Worm (Caenorhabditis elegans) whole organism, midembryonic: ENCODE measurements around the gene srh-277.

Source experiments
- T22C8.4 ChIP-seq: fragments of 200-800 bp; sonication (Bioruptor generic); IDR thresholded peaks from 2 replicates; pipeline ENCODE4 v1.3.6; 2022; ENCODE audit warnings: missing genetic modification characterization, missing compliant biosample characterization
- cog-1 ChIP-seq: sonication (generic microtip); optimal IDR thresholded peaks from 2 replicates; lab custom pipeline; 2016; ENCODE audit warnings: missing genetic modification characterization, missing compliant biosample characterization
- flt-1 ChIP-seq: fragments of 200-800 bp; sonication (Bioruptor generic); IDR thresholded peaks from 2 replicates; pipeline ENCODE4 v1.3.6; 2022; ENCODE audit warnings: missing genetic modification characterization, missing compliant biosample characterization
- klf-2 ChIP-seq: fragments of 200-800 bp; sonication (Bioruptor generic); conservative IDR thresholded peaks from 2 replicates; pipeline ENCODE4 v1.3.6; 2022; ENCODE audit warnings: missing genetic modification reagents, missing genetic modification characterization, missing compliant biosample characterization
- med-1 ChIP-seq: sonication (generic microtip); optimal IDR thresholded peaks from 2 replicates; lab custom pipeline; 2017; ENCODE audit warnings: missing genetic modification characterization, mild to moderate bottlenecking, missing compliant biosample characterization, antibody characterized with exemption, missing genetic modification reagents; ENCODE audit not compliant: insufficient read depth
- ref-1 ChIP-seq: fragments of 200-800 bp; sonication (Bioruptor generic); conservative IDR thresholded peaks from 2 replicates; pipeline ENCODE4 v1.3.6; 2022; ENCODE audit warnings: missing genetic modification reagents, missing genetic modification characterization, missing compliant biosample characterization
- ztf-23 ChIP-seq: fragments of 200-800 bp; sonication (Bioruptor generic); IDR thresholded peaks from 2 replicates; pipeline ENCODE4 v1.3.6; 2022; ENCODE audit warnings: missing genetic modification reagents, missing genetic modification characterization, missing compliant biosample characterization
- ztf-29 ChIP-seq: fragments of 200-800 bp; sonication (Bioruptor generic); IDR thresholded peaks from 2 replicates; pipeline ENCODE4 v1.3.6; 2022; ENCODE audit warnings: missing genetic modification reagents, missing genetic modification characterization, missing compliant biosample characterization

ce11 chrV:16213323-16213722 lies 30.3 kb downstream of the srh-277 start:
- TF ChIP-seq ztf-23 = no peak
- no peak for TF ChIP-seq ref-1 (GFP tag; lab: Robert Waterston, UW)
- no peak for TF ChIP-seq cog-1 (tag; lab: Kevin White, UChicago)
- TF ChIP-seq flt-1 (GFP tag; lab: Robert Waterston, UW) = no peak
- TF ChIP-seq med-1 (GFP tag; lab: Kevin White, UChicago) = no peak
- TF ChIP-seq klf-2 (GFP tag; lab: Robert Waterston, UW) = no peak
- no peak for TF ChIP-seq T22C8.4
- no peak for TF ChIP-seq ztf-29 (GFP tag; lab: Robert Waterston, UW)
